Worm (Caenorhabditis elegans) whole organism, L2 larva: Measurements from ENCODE around the gene T17H7.7.

Experiments used
- C34F6.9 ChIP-seq: fragments of 150-350 bp; optimal IDR thresholded peaks from 2 replicates; lab custom pipeline; 2014; ENCODE audit warnings: missing biosample characterization, missing genetic modification characterization
- F13H6.1 ChIP-seq: sonication (generic microtip); optimal IDR thresholded peaks from 2 replicates; lab custom pipeline; 2016; ENCODE audit warnings: missing genetic modification characterization, missing compliant biosample characterization
- Y55F3AM.14 ChIP-seq: fragments of 200-800 bp; sonication (Bioruptor generic); optimal IDR thresholded peaks from 2 replicates; lab custom pipeline; 2018; ENCODE audit warnings: mild to moderate bottlenecking, missing genetic modification characterization, missing compliant biosample characterization
- ZK546.5 ChIP-seq: sonication (generic microtip); optimal IDR thresholded peaks from 2 replicates; lab custom pipeline; 2017; ENCODE audit warnings: missing biosample characterization, missing genetic modification characterization
- aly-2 ChIP-seq: fragments of 150-350 bp; optimal IDR thresholded peaks from 2 replicates; lab custom pipeline; 2014; ENCODE audit warnings: missing biosample characterization, missing genetic modification characterization
- ama-1 ChIP-seq: fragments of 150-350 bp; optimal IDR thresholded peaks from 2 replicates; lab custom pipeline; 2018; ENCODE audit warnings: inconsistent platforms
- blmp-1 ChIP-seq: sonication (generic microtip); optimal IDR thresholded peaks from 2 replicates; lab custom pipeline; 2017; ENCODE audit warnings: missing genetic modification characterization, mild to moderate bottlenecking, missing compliant biosample characterization, antibody characterized with exemption, moderate library complexity; ENCODE audit not compliant: insufficient read depth
- crh-2 ChIP-seq: sonication (generic microtip); optimal IDR thresholded peaks from 2 replicates; lab custom pipeline; 2017; ENCODE audit warnings: missing biosample characterization, missing genetic modification characterization
- dmd-4 ChIP-seq: sonication (generic microtip); optimal IDR thresholded peaks from 2 replicates; lab custom pipeline; 2017; ENCODE audit warnings: missing biosample characterization, missing genetic modification characterization
- egl-27 ChIP-seq: sonication (generic microtip); optimal IDR thresholded peaks from 3 replicates; lab custom pipeline; 2017; ENCODE audit warnings: missing biosample characterization, missing genetic modification reagents, missing genetic modification characterization
- elt-1 ChIP-seq: fragments of 150-350 bp; optimal IDR thresholded peaks from 2 replicates; lab custom pipeline; 2014; ENCODE audit warnings: missing biosample characterization, missing genetic modification characterization
- elt-3 ChIP-seq: sonication (generic microtip); optimal IDR thresholded peaks from 2 replicates; lab custom pipeline; 2017; ENCODE audit warnings: missing biosample characterization, missing genetic modification characterization
- fos-1 ChIP-seq: fragments of 150-350 bp; optimal IDR thresholded peaks from 2 replicates; lab custom pipeline; 2014; ENCODE audit warnings: missing biosample characterization, missing genetic modification characterization
- gmeb-1 ChIP-seq: fragments of 150-350 bp; optimal IDR thresholded peaks from 2 replicates; lab custom pipeline; 2014; ENCODE audit warnings: missing biosample characterization, missing genetic modification characterization
- lin-13 ChIP-seq: fragments of 150-350 bp; optimal IDR thresholded peaks from 2 replicates; lab custom pipeline; 2014; ENCODE audit warnings: missing biosample characterization, missing genetic modification reagents, missing genetic modification characterization
- lin-39 ChIP-seq: fragments of 150-350 bp; optimal IDR thresholded peaks from 2 replicates; lab custom pipeline; 2014; ENCODE audit warnings: missing biosample characterization, missing genetic modification reagents, missing genetic modification characterization
- lsy-2 ChIP-seq, 2 experiments: fragments of 150-350 bp in 1 of 2; sonication (generic microtip) in 1 of 2; optimal IDR thresholded peaks; 2 replicates each; lab custom pipeline; 2014 to 2017; ENCODE audit warnings: missing biosample characterization in 2 of 2, missing genetic modification characterization in 2 of 2
- nhr-10 ChIP-seq: sonication (generic microtip); optimal IDR thresholded peaks from 2 replicates; lab custom pipeline; 2017; ENCODE audit warnings: missing biosample characterization, missing genetic modification characterization
- nhr-12 ChIP-seq: fragments of 150-350 bp; optimal IDR thresholded peaks from 2 replicates; lab custom pipeline; 2014; ENCODE audit warnings: missing biosample characterization, missing genetic modification characterization
- nhr-21 ChIP-seq: fragments of 150-350 bp; optimal IDR thresholded peaks from 2 replicates; lab custom pipeline; 2014; ENCODE audit warnings: missing biosample characterization, missing genetic modification characterization
- nhr-23 ChIP-seq: fragments of 150-350 bp; optimal IDR thresholded peaks from 2 replicates; lab custom pipeline; 2014; ENCODE audit warnings: missing biosample characterization, missing genetic modification reagents, missing genetic modification characterization
- nhr-6 ChIP-seq: fragments of 150-350 bp; optimal IDR thresholded peaks from 2 replicates; lab custom pipeline; 2014; ENCODE audit warnings: missing biosample characterization, missing genetic modification characterization
- nhr-77 ChIP-seq: fragments of 150-350 bp; optimal IDR thresholded peaks from 2 replicates; lab custom pipeline; 2014; ENCODE audit warnings: missing biosample characterization, missing genetic modification characterization
- sem-4 ChIP-seq: fragments of 150-350 bp; optimal IDR thresholded peaks from 2 replicates; lab custom pipeline; 2014; ENCODE audit warnings: missing biosample characterization, missing genetic modification reagents, missing genetic modification characterization
- skn-1 ChIP-seq: sonication (generic microtip); optimal IDR thresholded peaks from 2 replicates; lab custom pipeline; 2017; ENCODE audit warnings: missing biosample characterization, missing genetic modification characterization
- sma-3 ChIP-seq: sonication (generic microtip); optimal IDR thresholded peaks from 2 replicates; lab custom pipeline; 2016; ENCODE audit warnings: missing genetic modification reagents, missing genetic modification characterization, missing compliant biosample characterization
- sma-9 ChIP-seq, 2 experiments: fragments of 150-350 bp in 1 of 2; sonication (generic microtip) in 1 of 2; optimal IDR thresholded peaks; 2 replicates each; lab custom pipeline; 2014 to 2016; ENCODE audit warnings: missing genetic modification characterization in 2 of 2, mild to moderate bottlenecking in 1 of 2, missing biosample characterization in 1 of 2, missing compliant biosample characterization in 1 of 2, missing genetic modification reagents in 1 of 2, moderate library complexity in 1 of 2
- snpc-4 ChIP-seq: fragments of 150-350 bp; optimal IDR thresholded peaks from 2 replicates; lab custom pipeline; 2014; ENCODE audit warnings: missing biosample characterization, missing genetic modification characterization
- unc-39 ChIP-seq: fragments of 150-350 bp; optimal IDR thresholded peaks from 2 replicates; lab custom pipeline; 2014; ENCODE audit warnings: missing biosample characterization, missing genetic modification characterization
- unc-55 ChIP-seq: fragments of 150-350 bp; sonication (generic microtip); optimal IDR thresholded peaks from 3 replicates; lab custom pipeline; 2014; ENCODE audit warnings: missing biosample characterization, missing genetic modification reagents, missing genetic modification characterization
- unc-62 ChIP-seq: fragments of 150-350 bp; optimal IDR thresholded peaks from 2 replicates; lab custom pipeline; 2014; ENCODE audit warnings: missing biosample characterization, missing genetic modification reagents, missing genetic modification characterization
- zag-1 ChIP-seq: fragments of 150-350 bp; optimal IDR thresholded peaks from 2 replicates; lab custom pipeline; 2014; ENCODE audit warnings: missing biosample characterization, missing genetic modification characterization
- ztf-11 ChIP-seq: sonication (generic microtip); optimal IDR thresholded peaks from 2 replicates; lab custom pipeline; 2017; ENCODE audit warnings: missing biosample characterization, missing genetic modification characterization
- ztf-4 ChIP-seq: fragments of 150-350 bp; optimal IDR thresholded peaks from 2 replicates; lab custom pipeline; 2014; ENCODE audit warnings: missing biosample characterization, missing genetic modification characterization

The T17H7.7 gene

DNA sequence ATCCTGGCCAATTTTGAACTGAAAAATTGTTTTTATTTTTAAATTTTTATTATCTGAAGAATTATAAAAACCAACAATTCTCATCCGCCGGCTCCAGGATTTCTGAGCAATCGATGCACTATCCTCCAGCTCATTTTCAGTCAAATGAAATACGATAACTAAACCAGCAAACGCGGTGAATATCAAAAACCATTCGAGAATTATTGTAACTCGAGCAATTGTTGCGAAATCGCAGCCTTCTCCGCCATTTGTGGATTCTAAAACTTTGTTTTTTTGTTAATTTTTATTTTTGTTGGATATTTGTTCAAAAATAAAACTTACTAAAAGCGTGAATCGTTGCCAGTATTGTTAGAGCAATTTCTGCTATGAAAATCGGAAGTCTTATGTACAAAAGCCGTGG is 24.6 kb upstream of the T17H7.7 start:
- TF ChIP-seq sem-4 (tag; lab: Kevin White, UChicago): no peak

DNA sequence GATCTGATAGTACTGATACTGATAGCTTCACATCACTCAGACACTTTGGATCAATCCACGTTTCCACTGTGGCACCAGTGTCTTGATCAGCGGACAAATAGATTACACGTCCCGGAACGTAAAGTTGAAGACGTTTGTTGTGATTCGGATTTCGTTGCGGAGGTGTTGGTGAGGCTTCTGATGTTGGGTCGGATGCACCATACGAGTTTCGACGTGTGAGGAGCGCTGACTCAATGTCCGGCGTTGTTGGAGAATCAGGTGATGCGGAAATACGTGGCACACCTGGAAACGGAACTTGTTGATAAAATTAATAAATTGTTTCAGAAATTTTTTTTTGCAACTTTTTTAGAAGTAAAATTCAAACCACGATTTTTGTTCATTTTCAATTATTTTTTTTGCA is 20.9 kb upstream of the T17H7.7 start, which contains the start of gene alh-11:
alh-11 (minus strand) TSS at position 101 of the 400 bp plus-strand sequence.
- TF ChIP-seq lin-13 (GFP tag; lab: Kevin White, UChicago) (no peak), dmd-4 (tag; lab: Kevin White, UChicago) (no peak), egl-27 (tag; lab: Kevin White, UChicago) (no peak), blmp-1 (tag; lab: Kevin White, UChicago) (no peak)
- TF ChIP-seq, all 48 proteins: peak for 0

DNA sequence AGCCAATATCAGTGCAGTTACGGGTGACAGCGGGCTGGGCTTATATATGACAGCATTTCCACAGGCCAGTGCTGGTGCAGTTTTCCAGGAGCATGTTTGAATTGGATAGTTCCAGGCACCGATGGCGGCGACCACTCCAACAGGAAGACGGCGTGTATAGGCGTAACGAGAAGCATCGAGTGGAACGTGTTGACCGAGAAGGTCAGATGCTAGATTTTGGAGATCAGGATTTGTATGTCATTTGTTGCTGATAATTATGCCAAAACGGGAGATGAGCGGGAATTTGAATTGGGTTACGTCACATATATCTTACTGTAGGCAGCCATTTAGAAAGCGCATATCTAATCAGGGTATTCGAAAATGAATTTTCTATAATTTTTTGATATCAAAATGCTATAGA is 17.6 kb upstream of the T17H7.7 start:
- TF ChIP-seq lsy-2 (tag; optimal IDR thresholded peaks at IDR 0.05; lab: Kevin White, UChicago) (no peak), egl-27 (tag; lab: Kevin White, UChicago) (no peak), ZK546.5 (tag; lab: Kevin White, UChicago) (no peak), nhr-12 (tag; lab: Kevin White, UChicago) (no peak), elt-3 (tag; lab: Kevin White, UChicago) (no peak), unc-39 (no peak), sma-3 (GFP tag; lab: Kevin White, UChicago) (no peak), nhr-77 (no peak), dmd-4 (tag; lab: Kevin White, UChicago) (no peak), snpc-4 (tag; lab: Kevin White, UChicago) (no peak), skn-1 (tag; lab: Kevin White, UChicago) (no peak), blmp-1 (tag; lab: Kevin White, UChicago) (no peak), nhr-23 (tag; lab: Kevin White, UChicago) (no peak), elt-1 (tag; lab: Kevin White, UChicago) (no peak), ztf-11 (no peak), unc-62 (GFP tag; lab: Kevin White, UChicago) (no peak)

DNA sequence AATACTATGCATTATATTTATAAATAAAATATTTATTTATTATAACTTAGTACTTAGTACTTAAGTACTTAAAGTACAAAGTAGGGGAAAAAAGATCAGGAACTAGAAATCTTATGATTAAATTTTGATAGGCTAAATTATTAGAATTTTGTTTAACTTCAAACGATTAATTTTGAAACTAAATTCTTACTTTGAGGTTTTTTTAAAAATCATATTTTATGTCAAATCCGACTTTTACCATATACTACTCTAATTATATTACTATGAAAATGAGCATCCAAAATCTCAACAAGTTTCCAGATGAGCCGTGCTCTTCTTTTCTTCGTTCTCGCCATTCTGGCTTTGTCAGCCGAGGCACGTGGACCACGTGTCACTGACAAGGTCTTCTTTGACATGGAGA is 15.2 kb upstream of the T17H7.7 start, which contains the start of gene cyn-6:
cyn-6 (plus strand) TSS at position 301 of the 400 bp plus-strand sequence.
- no peak for TF ChIP-seq crh-2 (tag; lab: Kevin White, UChicago)
- TF ChIP-seq unc-55: no peak
- TF ChIP-seq nhr-10 (tag; lab: Kevin White, UChicago): no peak
- TF ChIP-seq ztf-4 (tag; lab: Kevin White, UChicago): no peak
- TF ChIP-seq lin-39 (tag; lab: Kevin White, UChicago): no peak
- TF ChIP-seq nhr-6 (tag; lab: Kevin White, UChicago): no peak
- TF ChIP-seq sma-9 (GFP tag; optimal IDR thresholded peaks at IDR 0.05; lab: Kevin White, UChicago): no peak
- no peak for TF ChIP-seq sma-9 (tag; optimal IDR thresholded peaks at IDR 0.05; lab: Kevin White, UChicago)
- TF ChIP-seq, all 48 proteins: peak for 0

DNA sequence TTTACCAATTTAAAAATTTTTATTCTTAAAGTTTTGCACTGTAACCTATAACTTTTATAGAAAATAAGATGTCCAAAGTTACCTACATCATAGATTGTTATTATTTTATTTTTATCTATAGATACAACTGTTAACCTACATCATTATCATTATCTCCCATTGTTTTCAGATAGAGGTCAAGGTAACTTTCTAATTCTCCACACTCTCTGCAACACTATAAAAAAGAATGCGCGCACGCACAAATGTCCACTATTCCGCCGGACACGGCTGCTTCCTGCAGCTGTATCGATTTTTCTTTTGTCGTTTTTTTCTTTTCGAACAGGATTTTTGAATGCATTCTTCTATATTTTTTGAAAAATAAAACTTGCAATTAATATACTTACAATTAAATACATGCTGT is 14.8 kb upstream of the T17H7.7 start:
- TF ChIP-seq ZK546.5 (tag; lab: Kevin White, UChicago) (no peak), lsy-2 (tag; optimal IDR thresholded peaks at IDR 0.05; lab: Kevin White, UChicago) (peak in 1 of 2 experiments; percentile 26), zag-1 (tag; lab: Kevin White, UChicago) (no peak), crh-2 (tag; lab: Kevin White, UChicago) (no peak), aly-2 (tag; lab: Kevin White, UChicago) (no peak), blmp-1 (tag; lab: Kevin White, UChicago) (peak; percentile 56), C34F6.9 (tag; lab: Kevin White, UChicago) (no peak)

DNA sequence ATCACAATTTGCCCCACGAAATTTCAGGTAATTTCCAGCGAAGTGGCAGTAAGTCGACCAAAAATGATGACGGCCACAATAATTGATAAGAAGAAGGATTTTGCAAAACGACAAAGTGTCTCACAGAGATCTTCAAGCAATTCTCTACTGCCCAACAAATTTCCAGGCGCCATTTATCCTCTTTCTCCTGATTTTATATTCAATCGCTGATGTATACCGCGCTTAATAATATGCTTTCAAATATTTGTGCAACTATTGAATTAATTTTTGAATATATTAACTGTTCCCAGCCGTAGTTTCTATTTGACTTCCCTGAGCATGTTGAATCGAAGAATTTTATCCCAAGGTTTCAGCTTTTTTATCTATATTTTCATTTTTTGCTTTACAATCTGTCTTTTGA is 13.1 kb upstream of the T17H7.7 start, which contains the start of gene tpst-2:
tpst-2 (plus strand) TSS at position 301 of the 400 bp plus-strand sequence.
- TF ChIP-seq elt-3 (tag; lab: Kevin White, UChicago) (no peak), ama-1 (lab: Kevin White, UChicago) (no peak), Y55F3AM.14 (GFP tag; lab: Kevin White, UChicago) (no peak), sma-9 (GFP tag; optimal IDR thresholded peaks at IDR 0.05; lab: Kevin White, UChicago) (no peak), sma-9 (tag; optimal IDR thresholded peaks at IDR 0.05; lab: Kevin White, UChicago) (no peak), nhr-21 (no peak), F13H6.1 (no peak), elt-1 (tag; lab: Kevin White, UChicago) (no peak), aly-2 (tag; lab: Kevin White, UChicago) (no peak), gmeb-1 (tag; lab: Kevin White, UChicago) (no peak), fos-1 (tag; lab: Kevin White, UChicago) (no peak)
